Fruit fly (Drosophila melanogaster): ENCODE measurements around the gene Cpr30F.

The Cpr30F gene

DNA sequence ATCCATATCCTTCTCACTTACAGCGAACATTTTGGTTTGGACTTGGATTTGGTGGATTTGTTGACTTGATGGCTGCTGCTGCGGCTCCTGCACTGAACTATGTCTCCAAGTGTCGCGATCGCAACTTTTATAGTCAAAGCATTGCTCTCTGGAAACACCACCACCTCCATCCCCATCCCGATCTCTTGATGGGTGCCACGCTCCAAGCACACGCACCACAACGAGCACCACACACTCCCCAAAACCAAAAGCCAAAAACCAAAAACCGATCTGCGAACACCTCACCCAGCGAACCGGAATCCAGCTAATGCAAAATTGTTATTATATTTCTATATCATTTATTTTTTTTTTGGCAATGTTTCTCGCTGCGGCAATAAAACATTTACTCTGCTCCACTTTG, at the start of gene Cpr30F:
Gene Cpr30F (minus strand): TSS at position 101 of the 400 bp plus-strand sequence.
- no peak for TF ChIP-seq acj6 (GFP tag; optimal IDR thresholded peaks at IDR 0.05)
- no peak for TF ChIP-seq CG7368 (GFP tag; optimal IDR thresholded peaks at IDR 0.05)
- TF ChIP-seq salr (GFP tag; optimal IDR thresholded peaks at IDR 0.05) = no peak
- TF ChIP-seq Sox102F (GFP tag; optimal IDR thresholded peaks at IDR 0.05) = no peak
- no peak for TF ChIP-seq CG3919 (GFP tag; optimal IDR thresholded peaks at IDR 0.05)
- TF ChIP-seq Ets21C (GFP tag; optimal IDR thresholded peaks at IDR 0.05) = no peak
- no peak for TF ChIP-seq pdm3 (GFP tag; optimal IDR thresholded peaks at IDR 0.05)
- no peak for TF ChIP-seq topi (GFP tag; optimal IDR thresholded peaks at IDR 0.05)
- no peak for TF ChIP-seq ss (GFP tag; optimal IDR thresholded peaks at IDR 0.05)
- no peak for TF ChIP-seq fkh (GFP tag; optimal IDR thresholded peaks at IDR 0.05)
- TF ChIP-seq Eip93F (GFP tag; optimal IDR thresholded peaks at IDR 0.05) = no peak
- TF ChIP-seq Eip75B (GFP tag; optimal IDR thresholded peaks at IDR 0.05) = no peak
- no peak for TF ChIP-seq Met (GFP tag; optimal IDR thresholded peaks at IDR 0.05)
- TF ChIP-seq Smox (GFP tag; optimal IDR thresholded peaks at IDR 0.05) = no peak
- TF ChIP-seq CG16779 (tag; optimal IDR thresholded peaks at IDR 0.05) = no peak
- TF ChIP-seq fd85E (GFP tag; optimal IDR thresholded peaks at IDR 0.05) = no peak
- no peak for TF ChIP-seq Hr4 (GFP tag; optimal IDR thresholded peaks at IDR 0.05)
- TF ChIP-seq CG11762 (GFP tag; optimal IDR thresholded peaks at IDR 0.05; ENCODE audit: insufficient read depth) = no peak
- no peak for TF ChIP-seq CG4318 (GFP tag; optimal IDR thresholded peaks at IDR 0.05)

DNA sequence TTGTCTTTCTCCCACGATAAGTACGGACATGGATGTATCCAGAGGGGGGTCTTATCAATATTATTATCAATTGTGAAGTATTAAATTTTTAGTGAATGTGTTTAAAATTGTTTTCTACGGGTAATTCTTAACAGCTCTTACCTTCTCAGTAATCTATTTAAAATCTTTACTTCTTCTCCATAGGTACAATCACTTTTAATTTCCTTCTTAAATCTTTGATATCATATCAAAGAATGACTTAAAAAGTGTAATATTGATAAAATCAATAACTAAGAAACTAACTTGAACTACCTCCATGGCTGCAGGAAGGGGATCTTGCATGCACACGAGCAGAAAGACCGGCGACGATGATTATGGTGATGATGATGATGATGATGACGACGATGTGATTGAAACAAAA, 49.6 kb upstream of the Cpr30F start:
- TF ChIP-seq Eip75B (GFP tag; optimal IDR thresholded peaks at IDR 0.05) (peak; percentile 69), fd59A (GFP tag; optimal IDR thresholded peaks at IDR 0.05) (peak; percentile 16), lz (GFP tag; optimal IDR thresholded peaks at IDR 0.05) (peak; percentile 77), CG11762 (GFP tag; optimal IDR thresholded peaks at IDR 0.05; ENCODE audit: insufficient read depth) (peak; percentile 42), acj6 (GFP tag; optimal IDR thresholded peaks at IDR 0.05) (peak; percentile 84), cyc (GFP tag; optimal IDR thresholded peaks at IDR 0.05) (peak; percentile 80), CG1621 (tag; optimal IDR thresholded peaks at IDR 0.05) (no peak), esn (GFP tag; optimal IDR thresholded peaks at IDR 0.05) (peak; percentile 81), CG34406 (GFP tag; optimal IDR thresholded peaks at IDR 0.05) (peak; percentile 75), CG31627 (GFP tag; optimal IDR thresholded peaks at IDR 0.05) (peak; percentile 58), CG3032 (tag; optimal IDR thresholded peaks at IDR 0.05) (peak; percentile 72), Lpt (GFP tag; optimal IDR thresholded peaks at IDR 0.05) (no peak), CG10631 (GFP tag; optimal IDR thresholded peaks at IDR 0.05) (peak; percentile 65), vri (GFP tag; optimal IDR thresholded peaks at IDR 0.05) (peak; percentile 39), CG6163 (GFP tag; IDR thresholded peaks at IDR 0.05) (no peak; the same call in 2 of the 3 replicates), ss (GFP tag; optimal IDR thresholded peaks at IDR 0.05) (peak; percentile 52 to 81), Smox (GFP tag; optimal IDR thresholded peaks at IDR 0.05) (peak; percentile 83), pdm3 (GFP tag; optimal IDR thresholded peaks at IDR 0.05) (peak; percentile 64), CG15336 (GFP tag; IDR thresholded peaks at IDR 0.05) (no peak), Eip93F (GFP tag; optimal IDR thresholded peaks at IDR 0.05) (peak; percentile 44), CG6854 (GFP tag; optimal IDR thresholded peaks at IDR 0.05) (peak; percentile 56), CG3919 (GFP tag; optimal IDR thresholded peaks at IDR 0.05) (peak; percentile 77), Hr38 (GFP tag; optimal IDR thresholded peaks at IDR 0.05) (no peak), CG10669 (GFP tag; optimal IDR thresholded peaks at IDR 0.05) (peak; percentile 65), CG7368 (GFP tag; optimal IDR thresholded peaks at IDR 0.05) (peak; percentile 63), CG6808 (GFP tag; optimal IDR thresholded peaks at IDR 0.05) (peak; percentile 69), Gug (GFP tag; IDR thresholded peaks at IDR 0.05) (no peak), CG6276 (GFP tag; optimal IDR thresholded peaks at IDR 0.05) (no peak), Ets21C (GFP tag; optimal IDR thresholded peaks at IDR 0.05) (peak; percentile 45), Ets96B (tag; optimal IDR thresholded peaks at IDR 0.05) (peak; percentile 73), Sox14 (GFP tag; optimal IDR thresholded peaks at IDR 0.05) (peak; percentile 9), CG11902 (GFP tag; optimal IDR thresholded peaks at IDR 0.05) (peak; percentile 54), Eip78C (GFP tag) (peak; percentile 94), achi (GFP tag; optimal IDR thresholded peaks at IDR 0.05) (peak; percentile 71), dsx (GFP tag; optimal IDR thresholded peaks at IDR 0.05; ENCODE audit: poor library complexity, severe bottlenecking) (peak; percentile 69), fd85E (GFP tag; optimal IDR thresholded peaks at IDR 0.05) (peak; percentile 37), Met (GFP tag; optimal IDR thresholded peaks at IDR 0.05) (peak; percentile 92), Blimp-1 (GFP tag; optimal IDR thresholded peaks at IDR 0.05) (peak; percentile 55), topi (GFP tag; optimal IDR thresholded peaks at IDR 0.05) (peak; percentile 87), CG8632 (GFP tag; optimal IDR thresholded peaks at IDR 0.05) (peak; percentile 68), dac (GFP tag; optimal IDR thresholded peaks at IDR 0.05) (no peak), spab (GFP tag; optimal IDR thresholded peaks at IDR 0.05) (peak; percentile 59)

Measured in whole organism, prepupa.